Worm (Caenorhabditis elegans) whole organism, late embryonic: ENCODE measurements around the gene F20G2.2.

Experiments
- C38D4.7 ChIP-seq: fragments of 200-800 bp; sonication (Bioruptor generic); optimal IDR thresholded peaks from 2 replicates; lab custom pipeline; 2018; ENCODE audit warnings: mild to moderate bottlenecking, missing genetic modification characterization, moderate library complexity, missing compliant biosample characterization
- F13H6.1 ChIP-seq: sonication (generic microtip); optimal IDR thresholded peaks from 2 replicates; lab custom pipeline; 2016; ENCODE audit warnings: missing genetic modification characterization, missing compliant biosample characterization
- K02D7.2 ChIP-seq: sonication (generic microtip); optimal IDR thresholded peaks from 2 replicates; lab custom pipeline; 2017; ENCODE audit warnings: mild to moderate bottlenecking, missing genetic modification characterization, missing compliant biosample characterization
- ahr-1 ChIP-seq: sonication (generic microtip); optimal IDR thresholded peaks from 2 replicates; lab custom pipeline; 2016; ENCODE audit warnings: missing genetic modification characterization, missing compliant biosample characterization
- ceh-14 ChIP-seq: sonication (generic microtip); optimal IDR thresholded peaks from 2 replicates; lab custom pipeline; 2016; ENCODE audit warnings: missing genotype, missing genetic modification characterization, missing compliant biosample characterization
- ceh-24 ChIP-seq: sonication (generic microtip); optimal IDR thresholded peaks from 2 replicates; lab custom pipeline; 2016; ENCODE audit warnings: mild to moderate bottlenecking, missing genetic modification characterization, missing compliant biosample characterization
- ceh-30 ChIP-seq: fragments of 150-350 bp; optimal IDR thresholded peaks from 2 replicates; lab custom pipeline; 2014; ENCODE audit warnings: missing biosample characterization, missing genetic modification characterization
- ceh-31 ChIP-seq: sonication (generic microtip); optimal IDR thresholded peaks from 2 replicates; lab custom pipeline; 2016; ENCODE audit warnings: missing genetic modification characterization, missing compliant biosample characterization
- ceh-34 ChIP-seq: sonication (generic microtip); optimal IDR thresholded peaks from 2 replicates; lab custom pipeline; 2016; ENCODE audit warnings: mild to moderate bottlenecking, missing genetic modification characterization, missing compliant biosample characterization
- ceh-45 ChIP-seq: fragments of 200-800 bp; sonication (Bioruptor generic); IDR thresholded peaks from 2 replicates; pipeline ENCODE4 v1.3.6; 2022; ENCODE audit warnings: missing genetic modification reagents, missing genetic modification characterization, missing compliant biosample characterization
- ceh-48 ChIP-seq: sonication (generic microtip); optimal IDR thresholded peaks from 2 replicates; lab custom pipeline; 2016; ENCODE audit warnings: missing genetic modification characterization, inconsistent platforms, missing compliant biosample characterization
- ceh-9 ChIP-seq: sonication (generic microtip); optimal IDR thresholded peaks from 2 replicates; lab custom pipeline; 2016; ENCODE audit warnings: mild to moderate bottlenecking, missing genetic modification characterization, inconsistent platforms, missing compliant biosample characterization
- dmd-4 ChIP-seq: sonication (generic microtip); optimal IDR thresholded peaks from 2 replicates; lab custom pipeline; 2016; ENCODE audit warnings: borderline replicate concordance, missing genetic modification characterization, missing compliant biosample characterization
- ets-4 ChIP-seq: sonication (generic microtip); optimal IDR thresholded peaks from 2 replicates; lab custom pipeline; 2016; ENCODE audit warnings: missing genetic modification characterization, missing compliant biosample characterization
- eyg-1 ChIP-seq: sonication (generic microtip); optimal IDR thresholded peaks from 2 replicates; lab custom pipeline; 2016; ENCODE audit warnings: missing genotype, missing genetic modification characterization, missing compliant biosample characterization
- fkh-10 ChIP-seq: fragments of 150-350 bp; optimal IDR thresholded peaks from 2 replicates; lab custom pipeline; 2014; ENCODE audit warnings: missing biosample characterization, missing genetic modification reagents, missing genetic modification characterization
- fkh-6 ChIP-seq: sonication (generic microtip); optimal IDR thresholded peaks from 2 replicates; lab custom pipeline; 2016; ENCODE audit warnings: missing genetic modification characterization, missing compliant biosample characterization
- hlh-8 ChIP-seq: sonication (generic microtip); optimal IDR thresholded peaks from 2 replicates; lab custom pipeline; 2016; ENCODE audit warnings: missing genotype, missing genetic modification characterization, missing compliant biosample characterization
- lin-11 ChIP-seq: fragments of 200-800 bp; sonication (Bioruptor generic); optimal IDR thresholded peaks from 2 replicates; lab custom pipeline; 2018; ENCODE audit warnings: mild to moderate bottlenecking, missing genetic modification characterization, missing compliant biosample characterization
- mec-3 ChIP-seq: sonication (generic microtip); optimal IDR thresholded peaks from 2 replicates; lab custom pipeline; 2016; ENCODE audit warnings: borderline replicate concordance, missing genetic modification characterization, missing compliant biosample characterization
- nfya-1 ChIP-seq: sonication (generic microtip); optimal IDR thresholded peaks from 2 replicates; lab custom pipeline; 2017; ENCODE audit warnings: missing genetic modification characterization, mild to moderate bottlenecking, missing compliant biosample characterization, antibody characterized with exemption, moderate library complexity
- nhr-232 ChIP-seq: sonication (generic microtip); optimal IDR thresholded peaks from 2 replicates; lab custom pipeline; 2016; ENCODE audit warnings: missing genetic modification characterization, missing compliant biosample characterization
- pag-3 ChIP-seq: sonication (generic microtip); optimal IDR thresholded peaks from 2 replicates; lab custom pipeline; 2016; ENCODE audit warnings: missing compliant biosample characterization, missing genetic modification characterization, borderline replicate concordance
- pat-9 ChIP-seq: fragments of 200-800 bp; sonication (Bioruptor generic); optimal IDR thresholded peaks from 2 replicates; lab custom pipeline; 2018; ENCODE audit warnings: mild to moderate bottlenecking, missing genetic modification characterization, moderate library complexity, missing compliant biosample characterization
- pax-1 ChIP-seq: fragments of 150-350 bp; optimal IDR thresholded peaks from 2 replicates; lab custom pipeline; 2014; ENCODE audit warnings: missing biosample characterization, missing genetic modification characterization
- pqm-1 ChIP-seq: sonication (generic microtip); optimal IDR thresholded peaks from 2 replicates; lab custom pipeline; 2016; ENCODE audit warnings: missing genetic modification characterization, missing compliant biosample characterization
- pros-1 ChIP-seq: fragments of 150-350 bp; optimal IDR thresholded peaks from 2 replicates; lab custom pipeline; 2014; ENCODE audit warnings: missing biosample characterization, missing genetic modification reagents, missing genetic modification characterization
- ref-2 ChIP-seq: sonication (generic microtip); optimal IDR thresholded peaks from 2 replicates; lab custom pipeline; 2016; ENCODE audit warnings: missing genetic modification characterization, missing compliant biosample characterization
- sox-4 ChIP-seq: sonication (generic microtip); optimal IDR thresholded peaks from 2 replicates; lab custom pipeline; 2017; ENCODE audit warnings: mild to moderate bottlenecking, missing genetic modification characterization, inconsistent platforms, missing compliant biosample characterization
- syd-9 ChIP-seq: sonication (generic microtip); optimal IDR thresholded peaks from 2 replicates; lab custom pipeline; 2016; ENCODE audit warnings: mild to moderate bottlenecking, missing genetic modification characterization, moderate library complexity, missing compliant biosample characterization
- tbx-7 ChIP-seq: sonication (generic microtip); optimal IDR thresholded peaks from 2 replicates; lab custom pipeline; 2016; ENCODE audit warnings: missing genotype, missing genetic modification characterization, missing compliant biosample characterization
- ttx-3 ChIP-seq: sonication (generic microtip); optimal IDR thresholded peaks from 2 replicates; lab custom pipeline; 2016; ENCODE audit warnings: missing genetic modification reagents, missing genetic modification characterization, missing compliant biosample characterization
- unc-3 ChIP-seq, 2 experiments: fragments of 200-800 bp in 1 of 2; sonication (Bioruptor generic) in 1 of 2; sonication (generic microtip) in 1 of 2; conservative IDR thresholded peaks in 1 of 2; optimal IDR thresholded peaks in 1 of 2; 2 replicates each; pipeline versions ENCODE4 v1.3.6 to Lab custom; 2016 to 2022; ENCODE audit warnings: missing compliant biosample characterization in 2 of 2, missing genetic modification characterization in 2 of 2, missing genetic modification reagents in 1 of 2
- unc-42 ChIP-seq: sonication (generic microtip); optimal IDR thresholded peaks from 2 replicates; lab custom pipeline; 2016; ENCODE audit warnings: missing genotype, missing genetic modification characterization, missing compliant biosample characterization
- unc-86 ChIP-seq: sonication (generic microtip); optimal IDR thresholded peaks from 2 replicates; lab custom pipeline; 2016; ENCODE audit warnings: missing genetic modification characterization, missing compliant biosample characterization
- ztf-16 ChIP-seq: sonication (generic microtip); optimal IDR thresholded peaks from 2 replicates; lab custom pipeline; 2017; ENCODE audit warnings: missing genetic modification characterization, missing compliant biosample characterization

Gene F20G2.2

DNA sequence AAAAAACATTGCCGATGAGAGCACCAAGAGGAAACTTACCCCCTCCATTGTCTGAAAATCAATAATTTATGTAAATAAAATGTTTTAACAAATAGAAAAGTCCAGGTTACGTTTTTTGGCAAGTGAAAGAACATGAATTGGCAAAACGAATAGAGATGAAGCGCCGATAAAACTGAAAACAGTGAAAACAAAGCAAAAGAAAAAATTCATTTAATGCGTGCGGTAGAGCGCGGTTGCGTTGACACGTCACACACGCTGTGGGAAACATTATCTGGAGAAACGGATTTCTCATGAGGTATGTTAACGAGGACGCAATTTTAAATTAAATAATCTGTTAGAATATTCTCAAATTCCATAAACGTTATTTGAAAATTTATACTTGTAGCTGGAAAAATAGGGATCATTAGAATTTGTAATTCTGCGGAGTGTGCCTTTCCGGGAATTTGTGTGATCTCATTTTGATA lies 41.0 kb downstream of the F20G2.2 start, which contains the start of gene zipt-9 (continued):
- TF ChIP-seq unc-3 (GFP tag; conservative IDR thresholded peaks at IDR 0.05; lab: Robert Waterston, UW) (peak; percentile 70), unc-3 (tag; optimal IDR thresholded peaks at IDR 0.05; lab: Kevin White, UChicago) (peak; percentile 73), ceh-9 (tag; lab: Kevin White, UChicago) (no peak), ztf-16 (tag; lab: Kevin White, UChicago) (peak; percentile 62), mec-3 (tag; lab: Kevin White, UChicago) (peak; percentile 88), ceh-31 (tag; lab: Kevin White, UChicago) (peak; percentile 99), nhr-232 (tag; lab: Kevin White, UChicago) (no peak), nfya-1 (tag; lab: Kevin White, UChicago) (peak; percentile 43), ceh-34 (tag; lab: Kevin White, UChicago) (peak; percentile 89), eyg-1 (no peak), ceh-24 (no peak), C38D4.7 (GFP tag; lab: Kevin White, UChicago) (no peak), K02D7.2 (tag; lab: Kevin White, UChicago) (no peak), ets-4 (tag; lab: Kevin White, UChicago) (peak; percentile 95), fkh-6 (peak; percentile 72), ceh-48 (tag; lab: Kevin White, UChicago) (no peak), pros-1 (no peak), ceh-30 (tag; lab: Kevin White, UChicago) (no peak), ceh-45 (GFP tag; lab: Robert Waterston, UW) (no peak), unc-86 (tag; lab: Kevin White, UChicago) (peak; percentile 68), dmd-4 (peak; percentile 43), hlh-8 (peak; percentile 90), ahr-1 (tag; lab: Kevin White, UChicago) (peak; percentile 79), lin-11 (no peak), ref-2 (tag; lab: Kevin White, UChicago) (peak; percentile 96), sox-4 (tag; lab: Kevin White, UChicago) (no peak), pqm-1 (peak; percentile 89), F13H6.1 (peak; percentile 87), ttx-3 (tag; lab: Kevin White, UChicago) (peak; percentile 5), fkh-10 (GFP tag; lab: Kevin White, UChicago) (no peak), syd-9 (tag; lab: Kevin White, UChicago) (peak; percentile 39), pag-3 (tag; lab: Kevin White, UChicago) (peak; percentile 61)

DNA sequence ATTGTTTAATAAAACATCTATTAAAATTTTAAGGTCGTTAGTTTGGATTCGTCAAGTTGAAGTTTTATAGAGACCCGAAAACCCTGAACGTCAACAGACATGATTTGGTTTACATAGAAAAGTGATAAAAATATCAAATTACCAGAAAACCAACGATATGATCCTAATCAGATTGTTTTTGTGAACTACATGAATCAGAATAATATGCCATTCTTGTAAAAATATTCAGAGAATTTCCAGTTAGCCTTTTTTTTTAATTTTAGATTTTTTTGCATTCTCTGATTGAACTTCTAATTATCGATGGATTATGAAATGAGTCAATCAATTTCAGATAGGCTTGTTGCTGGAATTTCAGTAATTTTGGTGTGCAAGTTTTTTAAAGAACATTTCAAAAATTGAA lies 45.1 kb downstream of the F20G2.2 start, which contains the start of gene srx-96:
Gene srx-96, plus strand, starts transcription at position 301 of the 400 bp plus-strand sequence.
- TF ChIP-seq hlh-8 (no peak), ceh-14 (no peak), dmd-4 (no peak), unc-86 (tag; lab: Kevin White, UChicago) (no peak), tbx-7 (tag; lab: Kevin White, UChicago) (no peak), ahr-1 (tag; lab: Kevin White, UChicago) (no peak), fkh-6 (no peak), unc-42 (tag; lab: Kevin White, UChicago) (no peak), pax-1 (tag; lab: Kevin White, UChicago) (no peak), pat-9 (tag; lab: Kevin White, UChicago) (no peak)
- TF ChIP-seq, all 69 proteins: peak for 0

- TF ChIP-seq lin-11, result no peak
- peak; percentile 3 for TF ChIP-seq unc-42 (tag; lab: Kevin White, UChicago)
Measured at ce11 chrV:13707295-13707694, 48.9 kb downstream of the F20G2.2 start, which contains the start of gene hlh-34. TSS of gene hlh-34 (minus strand) at chrV:13707395.
